Worm (Caenorhabditis elegans) whole organism, early embryonic: ENCODE data around the gene T01B4.3.

Source experiments
- B0310.2 ChIP-seq: sonication (generic microtip); optimal IDR thresholded peaks from 2 replicates; lab custom pipeline; 2016; ENCODE audit warnings: mild to moderate bottlenecking, missing genetic modification characterization, missing compliant biosample characterization
- F13C5.2 ChIP-seq: sonication (generic microtip); optimal IDR thresholded peaks from 2 replicates; lab custom pipeline; 2017; ENCODE audit warnings: mild to moderate bottlenecking, missing genetic modification characterization, inconsistent platforms, missing compliant biosample characterization
- aly-1 ChIP-seq: sonication (generic microtip); optimal IDR thresholded peaks from 2 replicates; lab custom pipeline; 2016; ENCODE audit warnings: missing genetic modification characterization, missing compliant biosample characterization
- ama-1 ChIP-seq: fragments of 150-350 bp; optimal IDR thresholded peaks from 2 replicates; lab custom pipeline; 2014
- ceh-13 ChIP-seq: fragments of 200-800 bp; sonication (Bioruptor generic); optimal IDR thresholded peaks from 2 replicates; lab custom pipeline; 2018; ENCODE audit warnings: mild to moderate bottlenecking, missing genetic modification characterization, missing compliant biosample characterization
- ceh-36 ChIP-seq: sonication (generic microtip); optimal IDR thresholded peaks from 2 replicates; lab custom pipeline; 2016; ENCODE audit warnings: missing genetic modification characterization, inconsistent platforms, missing compliant biosample characterization
- ets-7 ChIP-seq: sonication (generic microtip); optimal IDR thresholded peaks from 2 replicates; lab custom pipeline; 2016; ENCODE audit warnings: missing genotype, missing genetic modification characterization, missing compliant biosample characterization
- flt-1 ChIP-seq: fragments of 200-800 bp; sonication (Bioruptor generic); IDR thresholded peaks from 2 replicates; pipeline ENCODE4 v1.3.6; 2022; ENCODE audit warnings: missing genetic modification characterization, missing compliant biosample characterization
- hmbx-1 ChIP-seq: sonication (generic microtip); optimal IDR thresholded peaks from 2 replicates; lab custom pipeline; 2016; ENCODE audit warnings: mild to moderate bottlenecking, missing genetic modification characterization, missing compliant biosample characterization
- hmg-4 ChIP-seq: fragments of 200-800 bp; sonication (Bioruptor generic); optimal IDR thresholded peaks from 2 replicates; lab custom pipeline; 2018; ENCODE audit warnings: mild to moderate bottlenecking, missing genetic modification characterization, missing compliant biosample characterization
- hnd-1 ChIP-seq: sonication (generic microtip); optimal IDR thresholded peaks from 2 replicates; lab custom pipeline; 2016; ENCODE audit warnings: missing genetic modification characterization, missing compliant biosample characterization
- pes-1 ChIP-seq: fragments of 200-800 bp; sonication (Bioruptor generic); IDR thresholded peaks from 2 replicates; pipeline ENCODE4 v1.3.6; 2022; ENCODE audit warnings: missing genetic modification reagents, missing genetic modification characterization, missing compliant biosample characterization
- scrt-1 ChIP-seq: fragments of 200-800 bp; sonication (Bioruptor generic); IDR thresholded peaks from 2 replicates; pipeline ENCODE4 v1.3.6; 2022; ENCODE audit warnings: missing genetic modification characterization, missing compliant biosample characterization
- sea-1 ChIP-seq: fragments of 200-800 bp; sonication (Bioruptor generic); conservative IDR thresholded peaks from 2 replicates; pipeline ENCODE4 v1.3.6; 2022; ENCODE audit warnings: missing genetic modification characterization, missing compliant biosample characterization
- tbx-11 ChIP-seq: fragments of 200-800 bp; sonication (Bioruptor generic); IDR thresholded peaks from 2 replicates; pipeline ENCODE4 v1.3.6; 2022; ENCODE audit warnings: missing genetic modification characterization, missing compliant biosample characterization
- tbx-37 ChIP-seq: fragments of 200-800 bp; sonication (Bioruptor generic); conservative IDR thresholded peaks from 2 replicates; pipeline ENCODE4 v1.3.6; 2022; ENCODE audit warnings: missing genetic modification reagents, missing genetic modification characterization, missing compliant biosample characterization
- tra-4 ChIP-seq: sonication (generic microtip); optimal IDR thresholded peaks from 2 replicates; lab custom pipeline; 2017; ENCODE audit warnings: missing genetic modification characterization, missing compliant biosample characterization

The T01B4.3 gene

ce11 chrX:16343885-16344640 is 26.5 kb upstream of the T01B4.3 start:
- TF ChIP-seq aly-1 (tag; lab: Kevin White, UChicago) (no peak), tbx-11 (GFP tag; lab: Robert Waterston, UW) (no peak), scrt-1 (no peak), ets-7 (tag; lab: Kevin White, UChicago) (no peak), hmbx-1 (tag; lab: Kevin White, UChicago) (no peak), tra-4 (no peak), ceh-36 (tag; lab: Kevin White, UChicago) (no peak), ceh-13 (no peak), ama-1 (lab: Kevin White, UChicago) (no peak), F13C5.2 (no peak), sea-1 (GFP tag; lab: Robert Waterston, UW) (no peak)

ce11 chrX:16342256-16342655 is 24.7 kb upstream of the T01B4.3 start:
- no peak for TF ChIP-seq scrt-1
- no peak for TF ChIP-seq ama-1 (lab: Kevin White, UChicago)
- no peak for TF ChIP-seq pes-1 (GFP tag; lab: Robert Waterston, UW)
- TF ChIP-seq sea-1 (GFP tag; lab: Robert Waterston, UW) = no peak
- no peak for TF ChIP-seq ceh-36 (tag; lab: Kevin White, UChicago)
- no peak for TF ChIP-seq ceh-13
- TF ChIP-seq hmg-4 (GFP tag; lab: Kevin White, UChicago) = no peak
- no peak for TF ChIP-seq B0310.2 (tag; lab: Kevin White, UChicago)
- no peak for TF ChIP-seq tbx-37
- TF ChIP-seq aly-1 (tag; lab: Kevin White, UChicago) = no peak
- no peak for TF ChIP-seq F13C5.2
- no peak for TF ChIP-seq tra-4
- no peak for TF ChIP-seq flt-1 (GFP tag; lab: Robert Waterston, UW)
- TF ChIP-seq tbx-11 (GFP tag; lab: Robert Waterston, UW) = no peak
- TF ChIP-seq hmbx-1 (tag; lab: Kevin White, UChicago) = no peak
- TF ChIP-seq ets-7 (tag; lab: Kevin White, UChicago) = no peak

DNA sequence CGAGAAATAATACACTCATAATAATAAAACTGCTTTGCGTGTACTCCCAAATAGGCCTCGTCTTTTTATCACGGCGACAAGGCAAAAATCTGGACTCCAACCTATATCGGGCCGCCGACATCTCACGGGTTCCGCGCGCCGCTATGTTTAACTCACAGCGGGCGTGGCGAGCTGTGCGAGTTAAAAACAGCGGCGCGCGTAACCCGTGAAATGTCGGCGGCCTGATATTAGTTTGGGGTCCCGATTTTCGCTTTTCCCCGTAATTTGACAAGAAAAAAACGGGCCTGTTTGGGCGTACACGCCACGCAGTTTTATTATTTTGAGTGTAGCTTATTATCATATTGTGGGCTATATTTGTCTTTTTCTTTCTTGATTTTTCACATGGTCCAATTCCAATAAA is 24.3 kb upstream of the T01B4.3 start:
- TF ChIP-seq hmbx-1 (tag; lab: Kevin White, UChicago) (no peak), ets-7 (tag; lab: Kevin White, UChicago) (no peak), scrt-1 (no peak), sea-1 (GFP tag; lab: Robert Waterston, UW) (no peak), aly-1 (tag; lab: Kevin White, UChicago) (no peak), ceh-36 (tag; lab: Kevin White, UChicago) (no peak), flt-1 (GFP tag; lab: Robert Waterston, UW) (no peak), pes-1 (GFP tag; lab: Robert Waterston, UW) (no peak), hmg-4 (GFP tag; lab: Kevin White, UChicago) (no peak), tbx-11 (GFP tag; lab: Robert Waterston, UW) (no peak), F13C5.2 (no peak), ama-1 (lab: Kevin White, UChicago) (no peak), tra-4 (no peak), tbx-37 (no peak), B0310.2 (tag; lab: Kevin White, UChicago) (no peak), ceh-13 (no peak), hnd-1 (tag; lab: Kevin White, UChicago) (no peak)

- TF ChIP-seq ceh-36 (tag; lab: Kevin White, UChicago) (no peak), F13C5.2 (no peak), B0310.2 (tag; lab: Kevin White, UChicago) (no peak), hnd-1 (tag; lab: Kevin White, UChicago) (no peak), tbx-11 (GFP tag; lab: Robert Waterston, UW) (no peak), ceh-13 (no peak), hmbx-1 (tag; lab: Kevin White, UChicago) (no peak), tbx-37 (no peak), tra-4 (no peak), aly-1 (tag; lab: Kevin White, UChicago) (no peak)
These were observed 21.7 kb upstream of the T01B4.3 start for ce11 chrX:16339207-16339606.

- no peak for TF ChIP-seq hmbx-1 (tag; lab: Kevin White, UChicago)
- no peak for TF ChIP-seq scrt-1
- TF ChIP-seq ceh-36 (tag; lab: Kevin White, UChicago) = no peak
- TF ChIP-seq tra-4 = no peak
- no peak for TF ChIP-seq ama-1 (lab: Kevin White, UChicago)
- no peak for TF ChIP-seq sea-1 (GFP tag; lab: Robert Waterston, UW)
- TF ChIP-seq aly-1 (tag; lab: Kevin White, UChicago) = no peak
- TF ChIP-seq F13C5.2 = no peak
- TF ChIP-seq ets-7 (tag; lab: Kevin White, UChicago) = no peak
- TF ChIP-seq hmg-4 (GFP tag; lab: Kevin White, UChicago) = no peak
- no peak for TF ChIP-seq pes-1 (GFP tag; lab: Robert Waterston, UW)
- no peak for TF ChIP-seq tbx-11 (GFP tag; lab: Robert Waterston, UW)
- no peak for TF ChIP-seq tbx-37
These were observed 19.9 kb upstream of the T01B4.3 start for ce11 chrX:16337399-16337798.

ce11 chrX:16336940-16337339 is 19.4 kb upstream of the T01B4.3 start:
- TF ChIP-seq F13C5.2 (no peak), ama-1 (lab: Kevin White, UChicago) (no peak), B0310.2 (tag; lab: Kevin White, UChicago) (no peak), ets-7 (tag; lab: Kevin White, UChicago) (no peak), hnd-1 (tag; lab: Kevin White, UChicago) (no peak), tbx-11 (GFP tag; lab: Robert Waterston, UW) (no peak), tbx-37 (no peak), pes-1 (GFP tag; lab: Robert Waterston, UW) (no peak), hmbx-1 (tag; lab: Kevin White, UChicago) (no peak), sea-1 (GFP tag; lab: Robert Waterston, UW) (no peak), aly-1 (tag; lab: Kevin White, UChicago) (no peak)

DNA sequence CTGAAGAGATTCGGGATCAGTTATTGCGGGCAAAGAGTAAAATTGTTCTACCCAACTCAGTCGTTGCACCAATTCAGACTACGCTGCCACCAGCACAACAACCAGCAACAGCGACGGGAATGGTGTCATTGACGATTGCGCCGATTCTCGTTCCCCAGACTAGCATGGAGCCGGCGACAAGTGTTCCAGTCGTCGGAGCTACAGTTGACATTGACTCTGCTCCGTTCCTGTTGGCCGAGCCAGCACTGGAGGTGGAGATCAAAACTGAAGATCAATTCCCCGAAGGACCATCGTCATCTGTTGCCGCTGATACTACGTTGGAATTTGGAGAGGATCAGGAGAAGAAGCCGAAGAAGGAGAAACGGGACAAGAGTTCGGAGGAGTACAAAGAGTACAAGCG is 17.9 kb upstream of the T01B4.3 start:
- TF ChIP-seq ceh-13 (no peak), tbx-11 (GFP tag; lab: Robert Waterston, UW) (no peak), F13C5.2 (no peak), tbx-37 (no peak), sea-1 (GFP tag; lab: Robert Waterston, UW) (no peak), hmg-4 (GFP tag; lab: Kevin White, UChicago) (no peak), B0310.2 (tag; lab: Kevin White, UChicago) (no peak), hmbx-1 (tag; lab: Kevin White, UChicago) (no peak), scrt-1 (no peak), ama-1 (lab: Kevin White, UChicago) (no peak), ceh-36 (tag; lab: Kevin White, UChicago) (no peak), ets-7 (tag; lab: Kevin White, UChicago) (no peak), tra-4 (no peak), pes-1 (GFP tag; lab: Robert Waterston, UW) (no peak), aly-1 (tag; lab: Kevin White, UChicago) (no peak)
